Worm (Caenorhabditis elegans) whole organism, L1 larva: ENCODE results near the gene pmp-5.
A peak's percentile ranks its signal among the peaks of the same experiment; 100 is the strongest.

ENCODE experiments used
- alr-1 ChIP-seq: fragments of 200-800 bp; sonication (Bioruptor generic); optimal IDR thresholded peaks from 2 replicates; lab custom pipeline; 2018; ENCODE audit warnings: borderline replicate concordance, mild to moderate bottlenecking, missing genetic modification characterization, missing compliant biosample characterization
- aly-2 ChIP-seq: fragments of 150-350 bp; optimal IDR thresholded peaks from 2 replicates; lab custom pipeline; 2014; ENCODE audit warnings: missing biosample characterization, missing genetic modification characterization
- blmp-1 ChIP-seq: fragments of 150-350 bp; optimal IDR thresholded peaks from 2 replicates; lab custom pipeline; 2014; ENCODE audit warnings: missing biosample characterization, missing genetic modification characterization
- ceh-63 ChIP-seq: fragments of 200-800 bp; sonication (Bioruptor generic); optimal IDR thresholded peaks from 2 replicates; lab custom pipeline; 2018; ENCODE audit warnings: mild to moderate bottlenecking, missing genetic modification characterization, missing compliant biosample characterization
- ceh-8 ChIP-seq: fragments of 200-800 bp; sonication (Bioruptor generic); optimal IDR thresholded peaks from 2 replicates; lab custom pipeline; 2018; ENCODE audit warnings: mild to moderate bottlenecking, missing genetic modification characterization, moderate library complexity, missing compliant biosample characterization
- ceh-90 ChIP-seq: sonication (generic microtip); optimal IDR thresholded peaks from 2 replicates; lab custom pipeline; 2016; ENCODE audit warnings: missing genetic modification characterization, missing compliant biosample characterization
- ces-1 ChIP-seq: fragments of 150-350 bp; optimal IDR thresholded peaks from 2 replicates; lab custom pipeline; 2014; ENCODE audit warnings: missing biosample characterization, missing genetic modification reagents, missing genetic modification characterization
- dpl-1 ChIP-seq, 3 experiments: fragments of 150-350 bp in 2 of 3; sonication (generic microtip) in 1 of 3; optimal IDR thresholded peaks; 2 replicates each; lab custom pipeline; 2014 to 2017; ENCODE audit warnings: missing biosample characterization in 3 of 3, missing genetic modification characterization in 3 of 3, missing genetic modification reagents in 3 of 3
- efl-1 ChIP-seq, 4 experiments: fragments of 150-350 bp; optimal IDR thresholded peaks in 3 of 4; peaks in 1 of 4; 1 replicate in 1 of 4; 2 replicates in 3 of 4; lab custom pipeline; 2014; ENCODE audit warnings: missing biosample characterization in 2 of 4, missing genetic modification characterization in 2 of 4, missing genetic modification reagents in 2 of 4
- efl-3 ChIP-seq: fragments of 200-800 bp; sonication (Bioruptor generic); optimal IDR thresholded peaks from 2 replicates; lab custom pipeline; 2018; ENCODE audit warnings: mild to moderate bottlenecking, missing genetic modification characterization, missing compliant biosample characterization
- elt-2 ChIP-seq: sonication (generic microtip); optimal IDR thresholded peaks from 2 replicates; lab custom pipeline; 2016; ENCODE audit warnings: missing genetic modification characterization, mild to moderate bottlenecking, inconsistent platforms, missing compliant biosample characterization, missing genetic modification reagents
- elt-3 ChIP-seq, 6 experiments: fragments of 150-350 bp in 1 of 6; sonication (generic microtip); optimal IDR thresholded peaks; 2 replicates each; lab custom pipeline; 2017 to 2018; ENCODE audit warnings: missing biosample characterization in 6 of 6, missing genetic modification characterization in 6 of 6, inconsistent platforms in 1 of 6
- ets-5 ChIP-seq: fragments of 200-800 bp; sonication (Bioruptor generic); IDR thresholded peaks from 2 replicates; pipeline ENCODE4 v1.3.6; 2022; ENCODE audit warnings: missing genetic modification characterization, missing compliant biosample characterization
- fkh-8 ChIP-seq: sonication (generic microtip); optimal IDR thresholded peaks from 2 replicates; lab custom pipeline; 2016; ENCODE audit warnings: mild to moderate bottlenecking, missing genetic modification characterization, missing compliant biosample characterization
- irx-1 ChIP-seq: sonication (generic microtip); optimal IDR thresholded peaks from 2 replicates; lab custom pipeline; 2016; ENCODE audit warnings: missing genetic modification characterization, missing compliant biosample characterization
- lin-13 ChIP-seq: fragments of 150-350 bp; optimal IDR thresholded peaks from 2 replicates; lab custom pipeline; 2014; ENCODE audit warnings: missing biosample characterization, missing genetic modification reagents, missing genetic modification characterization
- lin-14 ChIP-seq: fragments of 200-800 bp; sonication (Bioruptor generic); optimal IDR thresholded peaks from 2 replicates; lab custom pipeline; 2018; ENCODE audit warnings: mild to moderate bottlenecking, missing genetic modification characterization, moderate library complexity, missing compliant biosample characterization
- lin-15B ChIP-seq: fragments of 150-350 bp; sonication (generic microtip); optimal IDR thresholded peaks from 3 replicates; lab custom pipeline; 2014; ENCODE audit warnings: missing biosample characterization, missing genetic modification characterization
- lir-3 ChIP-seq: sonication (generic microtip); optimal IDR thresholded peaks from 2 replicates; lab custom pipeline; 2016; ENCODE audit warnings: mild to moderate bottlenecking, missing genetic modification characterization, moderate library complexity, missing compliant biosample characterization; ENCODE audit not compliant: poor library complexity
- lsy-2 ChIP-seq, 2 experiments: fragments of 150-350 bp; optimal IDR thresholded peaks; 2 replicates each; lab custom pipeline; 2014; ENCODE audit warnings: missing biosample characterization in 2 of 2, missing genetic modification characterization in 2 of 2
- mdl-1 ChIP-seq, 2 experiments: fragments of 150-350 bp; optimal IDR thresholded peaks; 2 replicates each; lab custom pipeline; 2014 to 2017; ENCODE audit warnings: missing biosample characterization in 2 of 2, missing genetic modification characterization in 2 of 2, inconsistent platforms in 1 of 2
- mep-1 ChIP-seq: fragments of 150-350 bp; optimal IDR thresholded peaks from 2 replicates; lab custom pipeline; 2014; ENCODE audit warnings: missing biosample characterization, missing genetic modification characterization
- nhr-47 ChIP-seq: sonication (generic microtip); optimal IDR thresholded peaks from 2 replicates; lab custom pipeline; 2016; ENCODE audit warnings: mild to moderate bottlenecking, missing genetic modification characterization, moderate library complexity, missing compliant biosample characterization
- nhr-85 ChIP-seq: sonication (generic microtip); peaks from one replicate; lab custom pipeline; 2016; ENCODE audit warnings: missing genetic modification characterization, inconsistent platforms, missing compliant biosample characterization
- nhr-90 ChIP-seq: sonication (generic microtip); optimal IDR thresholded peaks from 2 replicates; lab custom pipeline; 2016; ENCODE audit warnings: mild to moderate bottlenecking, missing genetic modification characterization, missing compliant biosample characterization; ENCODE audit not compliant: poor library complexity
- snpc-4 ChIP-seq: fragments of 150-350 bp; optimal IDR thresholded peaks from 2 replicates; lab custom pipeline; 2014; ENCODE audit warnings: missing biosample characterization, missing genetic modification characterization
- swsn-7 ChIP-seq: sonication (generic microtip); optimal IDR thresholded peaks from 2 replicates; lab custom pipeline; 2016; ENCODE audit warnings: missing genetic modification characterization, missing compliant biosample characterization
- unc-130 ChIP-seq: fragments of 150-350 bp; optimal IDR thresholded peaks from 2 replicates; lab custom pipeline; 2017; ENCODE audit warnings: missing biosample characterization, missing genetic modification characterization, inconsistent platforms
- unc-30 ChIP-seq: sonication (generic microtip); optimal IDR thresholded peaks from 2 replicates; lab custom pipeline; 2017; ENCODE audit warnings: missing biosample characterization, missing genetic modification characterization
- xbp-1 ChIP-seq: sonication (generic microtip); optimal IDR thresholded peaks from 2 replicates; lab custom pipeline; 2016; ENCODE audit warnings: missing genetic modification characterization, missing compliant biosample characterization
- zag-1 ChIP-seq: fragments of 150-350 bp; optimal IDR thresholded peaks from 2 replicates; lab custom pipeline; 2014; ENCODE audit warnings: missing biosample characterization, missing genetic modification characterization
- zip-4 ChIP-seq: fragments of 200-800 bp; sonication (Bioruptor generic); optimal IDR thresholded peaks from 2 replicates; lab custom pipeline; 2018; ENCODE audit warnings: mild to moderate bottlenecking, missing genetic modification characterization, moderate library complexity, missing compliant biosample characterization
- ztf-4 ChIP-seq: fragments of 150-350 bp; optimal IDR thresholded peaks from 2 replicates; lab custom pipeline; 2014; ENCODE audit warnings: missing biosample characterization, missing genetic modification characterization

pmp-5 gene

DNA sequence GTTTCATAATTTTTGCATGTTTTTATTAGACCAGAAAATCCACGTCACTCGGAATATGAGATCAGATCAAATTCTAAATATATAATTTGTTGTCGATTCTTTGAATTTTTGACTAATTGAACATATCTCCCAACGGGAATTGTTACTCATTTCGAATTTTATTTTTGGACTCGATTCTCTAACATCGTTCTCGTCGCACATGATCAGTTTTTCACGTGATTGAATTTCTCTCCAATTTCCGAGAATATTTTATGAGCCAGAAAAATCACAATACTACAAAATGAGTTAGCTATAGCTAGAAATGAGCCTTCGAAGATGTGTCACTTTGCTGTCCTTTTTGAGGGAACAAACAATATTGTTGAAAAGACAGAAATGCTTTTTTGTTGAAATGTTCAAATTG is 34.8 kb downstream of the pmp-5 start (continued):
- no peak for TF ChIP-seq elt-3 (tag; optimal IDR thresholded peaks at IDR 0.05; lab: Kevin White, UChicago)
- peak; percentile 97 for TF ChIP-seq fkh-8
- TF ChIP-seq aly-2 (tag; lab: Kevin White, UChicago) = no peak
- no peak for TF ChIP-seq ces-1 (GFP tag; lab: Kevin White, UChicago)
- no peak for TF ChIP-seq irx-1 (tag; lab: Kevin White, UChicago)
- no peak for TF ChIP-seq dpl-1 (GFP tag; optimal IDR thresholded peaks at IDR 0.05; lab: Kevin White, UChicago)
- TF ChIP-seq ztf-4 (tag; lab: Kevin White, UChicago) = peak; percentile 40
- TF ChIP-seq lsy-2 (tag; optimal IDR thresholded peaks at IDR 0.05; lab: Kevin White, UChicago) = peak in 1 of 2 experiments; percentile 14

DNA sequence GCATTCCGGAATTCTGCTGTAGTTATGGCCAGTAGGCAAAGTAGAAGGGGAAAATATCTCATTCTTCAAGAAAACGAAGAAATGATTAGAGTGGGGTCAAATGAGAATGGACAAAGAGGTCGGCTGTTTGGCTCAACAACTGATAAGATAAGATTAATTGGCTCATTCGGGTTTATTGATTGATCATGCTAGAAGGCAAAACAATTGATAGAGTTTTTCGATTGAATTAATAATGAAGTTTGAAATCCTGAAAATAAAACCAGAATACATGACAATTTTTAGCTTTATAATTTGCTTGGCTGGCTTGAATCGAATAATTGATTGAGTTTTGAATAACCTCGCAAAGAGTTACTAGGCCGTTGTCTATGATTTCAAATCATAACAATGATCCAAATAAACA is 39.4 kb downstream of the pmp-5 start, which contains the start of gene ppt-1:
TSS of gene ppt-1 (minus strand) at position 101 of the 400 bp plus-strand sequence.
- TF ChIP-seq mdl-1 (tag; optimal IDR thresholded peaks at IDR 0.05; lab: Kevin White, UChicago) (no peak), blmp-1 (no peak), elt-2 (tag; lab: Kevin White, UChicago) (no peak), zag-1 (tag; lab: Kevin White, UChicago) (no peak), mep-1 (tag; lab: Kevin White, UChicago) (no peak), lin-13 (no peak), unc-130 (no peak), alr-1 (tag; lab: Kevin White, UChicago) (no peak), xbp-1 (tag; lab: Kevin White, UChicago) (no peak), swsn-7 (tag; lab: Kevin White, UChicago) (no peak), ceh-90 (tag; lab: Kevin White, UChicago) (no peak), efl-3 (no peak), lir-3 (tag; lab: Kevin White, UChicago) (no peak), snpc-4 (no peak), nhr-47 (tag; lab: Kevin White, UChicago) (no peak)

DNA sequence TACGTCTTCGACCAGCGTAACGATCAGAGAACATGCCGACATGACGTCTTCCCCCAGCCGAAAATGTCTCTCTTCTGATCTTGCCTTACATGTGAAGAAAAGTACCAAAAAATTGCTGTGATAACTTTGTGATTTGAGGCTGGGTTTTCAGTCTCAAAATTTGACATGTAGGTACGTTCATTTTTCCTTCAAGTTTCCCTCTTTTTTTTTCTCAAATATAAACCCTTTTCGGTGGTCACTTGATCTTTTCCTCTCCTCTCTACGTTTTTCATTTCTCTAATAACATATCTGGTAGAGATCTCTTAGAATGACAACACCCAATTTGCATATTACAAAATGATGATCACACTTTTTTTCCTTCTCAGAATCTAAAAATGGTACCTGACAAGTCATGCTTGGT is 43.7 kb downstream of the pmp-5 start, which contains the start of gene nhr-37:
TSS of gene nhr-37 (plus strand) at position 301 of the 400 bp plus-strand sequence.
- peak; percentile 14 for TF ChIP-seq fkh-8
- no peak for TF ChIP-seq mdl-1 (tag; optimal IDR thresholded peaks at IDR 0.05; lab: Kevin White, UChicago)
- TF ChIP-seq, all 84 proteins: peak for 1

DNA sequence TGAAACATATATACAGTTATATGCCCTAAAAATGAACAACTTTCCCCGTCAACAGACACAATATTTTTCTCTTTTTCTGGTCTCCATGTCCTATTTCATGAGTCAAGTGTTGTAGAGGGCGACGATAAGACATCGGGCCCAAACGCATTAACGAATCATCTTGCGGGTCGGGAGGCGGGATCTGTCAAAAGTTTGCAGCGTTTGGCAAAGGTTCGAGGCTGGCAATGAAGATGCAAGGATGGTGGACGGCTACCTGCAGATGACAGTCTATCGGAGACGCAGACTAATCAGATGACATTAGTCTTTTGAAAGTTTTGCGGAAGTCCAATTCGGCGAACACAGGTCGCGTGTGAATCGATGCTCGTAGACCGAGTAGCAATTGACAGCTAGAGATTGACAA is 44.8 kb downstream of the pmp-5 start:
- TF ChIP-seq unc-30 (no peak), zip-4 (GFP tag; lab: Kevin White, UChicago) (no peak), blmp-1 (peak; percentile 7), nhr-85 (tag; lab: Kevin White, UChicago) (peak; percentile 56), efl-1 (optimal IDR thresholded peaks at IDR 0.05; lab: Kevin White, UChicago) (no peak), efl-1 (GFP tag; optimal IDR thresholded peaks at IDR 0.05 in 1 of 2; lab: Kevin White, UChicago) (peak in 1 of 2 experiments; percentile 19), lin-14 (GFP tag; lab: Kevin White, UChicago) (peak; percentile 52)

DNA sequence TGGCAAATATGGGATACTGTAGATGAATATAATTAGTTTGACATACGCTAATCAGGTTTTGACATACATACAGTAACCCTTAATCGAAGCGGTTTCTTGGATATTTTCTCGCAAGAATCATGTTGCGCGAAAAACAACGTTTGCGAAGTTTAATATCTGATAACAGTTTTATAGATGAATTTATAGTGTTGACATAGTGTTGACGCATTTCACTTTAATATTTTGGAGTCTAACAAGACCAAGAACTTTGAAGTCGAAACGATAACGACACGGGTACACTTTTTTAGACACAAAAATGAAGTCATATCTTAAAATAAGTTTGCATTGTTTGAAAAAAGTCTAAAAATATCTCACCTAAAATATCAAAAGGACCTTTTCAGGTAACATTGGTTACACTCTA is 49.3 kb downstream of the pmp-5 start:
- TF ChIP-seq ceh-63 (GFP tag; lab: Kevin White, UChicago) (no peak), ceh-8 (GFP tag; lab: Kevin White, UChicago) (no peak), elt-2 (tag; lab: Kevin White, UChicago) (peak; percentile 16), lin-15B (no peak), ets-5 (GFP tag; lab: Robert Waterston, UW) (no peak), nhr-90 (no peak)
